Fruit fly (Drosophila melanogaster) whole organism, embryonic: ENCODE measurements around the gene BuGZ.

ENCODE experiments used
- Abd-B ChIP-seq: fragments of 200-800 bp; sonication (Bioruptor generic); optimal IDR thresholded peaks from 2 replicates; lab custom pipeline; 2018; ENCODE audit warnings: missing biosample characterization, mild to moderate bottlenecking, missing genetic modification characterization, moderate library complexity
- Asciz ChIP-seq: fragments of 200-800 bp; sonication (Bioruptor generic); optimal IDR thresholded peaks from 2 replicates; lab custom pipeline; 2017; ENCODE audit warnings: missing biosample characterization, mild to moderate bottlenecking, missing genetic modification characterization, missing genetic modification reagents
- Awh ChIP-seq: fragments of 200-800 bp; sonication (Bioruptor generic); IDR thresholded peaks from 2 replicates; pipeline ENCODE4, ENCODE4 v1.3.6; 2022; ENCODE audit warnings: missing biosample characterization, missing genetic modification characterization
- BEAF-32 ChIP-seq: fragments of 200-800 bp; sonication (Bioruptor generic); optimal IDR thresholded peaks from 3 replicates; lab custom pipeline; 2017; ENCODE audit warnings: missing biosample characterization, missing genetic modification characterization, mild to moderate bottlenecking, moderate library complexity, missing genetic modification reagents
- CG10321 ChIP-seq: fragments of 200-800 bp; sonication (Bioruptor generic); IDR thresholded peaks from 2 replicates; pipeline ENCODE4 v1.3.6; 2022; ENCODE audit warnings: missing biosample characterization, missing genetic modification characterization
- CG11247 ChIP-seq: fragments of 200-800 bp; sonication (Bioruptor generic); IDR thresholded peaks from 2 replicates; pipeline ENCODE4 v1.3.6; 2022; ENCODE audit warnings: missing biosample characterization, missing genetic modification characterization
- CG11723 ChIP-seq: fragments of 200-800 bp; sonication (Bioruptor generic); optimal IDR thresholded peaks from 2 replicates; lab custom pipeline; 2017; ENCODE audit warnings: missing biosample characterization, mild to moderate bottlenecking, missing genetic modification characterization
- CG12942 ChIP-seq: fragments of 200-800 bp; sonication (Bioruptor generic); optimal IDR thresholded peaks from 3 replicates; lab custom pipeline; 2016; ENCODE audit warnings: missing biosample characterization, missing genetic modification characterization
- CG13424 ChIP-seq: fragments of 200-800 bp; sonication (Bioruptor generic); optimal IDR thresholded peaks from 2 replicates; lab custom pipeline; 2019; ENCODE audit warnings: missing biosample characterization, mild to moderate bottlenecking, missing genetic modification characterization, moderate library complexity
- CG14441 ChIP-seq: fragments of 200-800 bp; sonication (Bioruptor generic); IDR thresholded peaks from 2 replicates; pipeline ENCODE4 v1.3.6; 2022; ENCODE audit warnings: missing biosample characterization, missing genetic modification characterization
- CG15479 ChIP-seq: fragments of 200-800 bp; sonication (Bioruptor generic); optimal IDR thresholded peaks from 3 replicates; lab custom pipeline; 2019; ENCODE audit warnings: missing biosample characterization, mild to moderate bottlenecking, missing genetic modification characterization, moderate library complexity
- CG18476 ChIP-seq: fragments of 200-800 bp; sonication (Bioruptor generic); optimal IDR thresholded peaks from 2 replicates; lab custom pipeline; 2016; ENCODE audit warnings: missing biosample characterization, mild to moderate bottlenecking, missing genetic modification characterization
- CG30403 ChIP-seq: fragments of 200-800 bp; sonication (Bioruptor generic); optimal IDR thresholded peaks from 3 replicates; lab custom pipeline; 2016; ENCODE audit warnings: missing biosample characterization, missing genetic modification characterization
- CG31388 ChIP-seq: fragments of 200-800 bp; sonication (Bioruptor generic); optimal IDR thresholded peaks from 2 replicates; lab custom pipeline; 2016; ENCODE audit warnings: missing biosample characterization, missing genetic modification characterization
- CG32532 ChIP-seq: fragments of 200-800 bp; sonication (Bioruptor generic); IDR thresholded peaks from 2 replicates; pipeline ENCODE4 v1.3.6; 2022; ENCODE audit warnings: missing biosample characterization, missing genetic modification characterization
- CG33213 ChIP-seq: fragments of 200-800 bp; sonication (Bioruptor generic); optimal IDR thresholded peaks from 3 replicates; lab custom pipeline; 2016; ENCODE audit warnings: missing biosample characterization, missing genetic modification characterization
- CG34224 ChIP-seq: fragments of 200-800 bp; sonication (Bioruptor generic); IDR thresholded peaks from 3 replicates; pipeline ENCODE4 v1.3.6; 2022; ENCODE audit warnings: missing biosample characterization, missing genetic modification characterization; ENCODE audit not compliant: partially characterized antibody
- CG4424 ChIP-seq: fragments of 200-800 bp; sonication (Bioruptor generic); optimal IDR thresholded peaks from 3 replicates; lab custom pipeline; 2016; ENCODE audit warnings: missing biosample characterization, missing genetic modification characterization
- CG4617 ChIP-seq: fragments of 200-800 bp; sonication (Bioruptor generic); optimal IDR thresholded peaks from 3 replicates; lab custom pipeline; 2016; ENCODE audit warnings: missing biosample characterization, missing genetic modification characterization, borderline replicate concordance
- CG5180 ChIP-seq: fragments of 200-800 bp; sonication (Bioruptor generic); optimal IDR thresholded peaks from 3 replicates; lab custom pipeline; 2017; ENCODE audit warnings: missing biosample characterization, missing genetic modification characterization, mild to moderate bottlenecking, moderate library complexity, missing genetic modification reagents
- CG6272 ChIP-seq: fragments of 200-800 bp; sonication (Bioruptor generic); IDR thresholded peaks from 2 replicates; pipeline ENCODE4 v1.3.6; 2022; ENCODE audit warnings: missing biosample characterization, missing genetic modification characterization
- CG7745 ChIP-seq: fragments of 200-800 bp; sonication (Bioruptor generic); optimal IDR thresholded peaks from 2 replicates; lab custom pipeline; 2018; ENCODE audit warnings: missing biosample characterization, mild to moderate bottlenecking, missing genetic modification characterization, moderate library complexity
- CG7786 ChIP-seq: fragments of 200-800 bp; sonication (Bioruptor generic); optimal IDR thresholded peaks from 2 replicates; lab custom pipeline; 2016; ENCODE audit warnings: missing biosample characterization, missing genetic modification characterization
- CG8924 ChIP-seq: fragments of 200-800 bp; optimal IDR thresholded peaks from 3 replicates; lab custom pipeline; 2019; ENCODE audit warnings: missing biosample characterization, mild to moderate bottlenecking, missing genetic modification characterization, moderate library complexity
- CG9727 ChIP-seq: fragments of 200-800 bp; sonication (Bioruptor generic); optimal IDR thresholded peaks from 3 replicates; lab custom pipeline; 2017; ENCODE audit warnings: missing biosample characterization, mild to moderate bottlenecking, missing genetic modification characterization
- CHES-1-like ChIP-seq: fragments of 200-800 bp; sonication (Bioruptor generic); optimal IDR thresholded peaks from 2 replicates; lab custom pipeline; 2016; ENCODE audit warnings: missing biosample characterization, missing genetic modification characterization
- CTCF ChIP-seq: fragments of 200-800 bp; sonication (Bioruptor generic); optimal IDR thresholded peaks from 2 replicates; lab custom pipeline; 2017; ENCODE audit warnings: missing biosample characterization, mild to moderate bottlenecking, missing genetic modification characterization, moderate library complexity
- CkIIα-i1 ChIP-seq: fragments of 200-800 bp; sonication (Bioruptor generic); IDR thresholded peaks from 2 replicates; pipeline ENCODE4 v1.3.6; 2022; ENCODE audit warnings: missing biosample characterization, missing genetic modification characterization
- CoRest ChIP-seq: fragments of 200-800 bp; sonication (Bioruptor generic); optimal IDR thresholded peaks from 3 replicates; lab custom pipeline; 2018; ENCODE audit warnings: missing biosample characterization, mild to moderate bottlenecking, missing genetic modification characterization, moderate library complexity
- D19A ChIP-seq: fragments of 200-800 bp; optimal IDR thresholded peaks from 3 replicates; lab custom pipeline; 2019; ENCODE audit warnings: missing biosample characterization, mild to moderate bottlenecking, missing genetic modification characterization, moderate library complexity
- Doc3 ChIP-seq: fragments of 200-800 bp; sonication (Bioruptor generic); IDR thresholded peaks from 3 replicates; pipeline ENCODE4 v1.3.6; 2022; ENCODE audit warnings: missing biosample characterization, missing genetic modification characterization; ENCODE audit not compliant: partially characterized antibody
- MBD-R2 ChIP-seq: fragments of 200-800 bp; sonication (Bioruptor generic); IDR thresholded peaks from 2 replicates; pipeline ENCODE4 v1.3.6; 2022; ENCODE audit warnings: missing biosample characterization, missing genetic modification characterization
- Myb ChIP-seq: fragments of 200-800 bp; sonication (Bioruptor generic); optimal IDR thresholded peaks from 2 replicates; lab custom pipeline; 2016; ENCODE audit warnings: missing biosample characterization, missing genetic modification characterization
- NFAT ChIP-seq: fragments of 200-800 bp; sonication (Bioruptor generic); IDR thresholded peaks from 2 replicates; pipeline ENCODE4 v1.3.6; 2022; ENCODE audit warnings: missing biosample characterization, missing genetic modification characterization
- Nf-YC ChIP-seq: fragments of 200-800 bp; optimal IDR thresholded peaks from 3 replicates; lab custom pipeline; 2019; ENCODE audit warnings: missing biosample characterization, mild to moderate bottlenecking, missing genetic modification characterization, moderate library complexity
- Stat92E ChIP-seq, 3 experiments: fragments of >200 bp in 2 of 3; fragments of 200-800 bp in 1 of 3; sonication (Bioruptor generic) in 1 of 3; optimal IDR thresholded peaks; 2 replicates each; lab custom pipeline; 2017 to 2019; ENCODE audit warnings: missing biosample characterization in 3 of 3, missing genetic modification characterization in 3 of 3, mild to moderate bottlenecking in 1 of 3, moderate library complexity in 1 of 3
- btn ChIP-seq: fragments of 200-800 bp; sonication (Bioruptor generic); optimal IDR thresholded peaks from 2 replicates; lab custom pipeline; 2016; ENCODE audit warnings: missing biosample characterization, missing genetic modification characterization
- ci ChIP-seq: fragments of 200-800 bp; sonication (Bioruptor generic); IDR thresholded peaks from 3 replicates; pipeline ENCODE4 v1.3.6; 2022; ENCODE audit warnings: missing biosample characterization, missing genetic modification characterization
- dysf ChIP-seq: fragments of 200-800 bp; sonication (Bioruptor generic); IDR thresholded peaks from 3 replicates; pipeline ENCODE4 v1.3.6; 2022; ENCODE audit warnings: missing biosample characterization, missing genetic modification characterization
- en ChIP-seq: fragments of 200-800 bp; sonication (Bioruptor generic); optimal IDR thresholded peaks from 2 replicates; lab custom pipeline; 2016; ENCODE audit warnings: missing biosample characterization, missing genetic modification characterization
- fu2 ChIP-seq: fragments of 200-800 bp; sonication (Bioruptor generic); optimal IDR thresholded peaks from 2 replicates; lab custom pipeline; 2016; ENCODE audit warnings: missing biosample characterization, missing genetic modification characterization
- klu ChIP-seq: fragments of 200-800 bp; sonication (Bioruptor generic); IDR thresholded peaks from 2 replicates; pipeline ENCODE4 v1.3.6; 2022; ENCODE audit warnings: missing biosample characterization, missing genetic modification characterization
- peb ChIP-seq: fragments of 200-800 bp; sonication (Bioruptor generic); IDR thresholded peaks from 2 replicates; pipeline ENCODE4 v1.3.6; 2022; ENCODE audit warnings: missing biosample characterization, missing genetic modification characterization
- phol ChIP-seq: fragments of 200-800 bp; sonication (Bioruptor generic); optimal IDR thresholded peaks from 3 replicates; lab custom pipeline; 2018; ENCODE audit warnings: missing biosample characterization, mild to moderate bottlenecking, missing genetic modification characterization, moderate library complexity
- repo ChIP-seq: fragments of 200-800 bp; sonication (Bioruptor generic); optimal IDR thresholded peaks from 2 replicates; lab custom pipeline; 2016; ENCODE audit warnings: missing biosample characterization, missing genetic modification characterization
- sisA ChIP-seq: fragments of 200-800 bp; sonication (Bioruptor generic); IDR thresholded peaks from 2 replicates; pipeline ENCODE4 v1.3.6; 2022; ENCODE audit warnings: missing biosample characterization, missing genetic modification characterization
- slou ChIP-seq: fragments of 200-800 bp; sonication (Bioruptor generic); optimal IDR thresholded peaks from 3 replicates; lab custom pipeline; 2016; ENCODE audit warnings: missing biosample characterization, missing genetic modification characterization
- ssp ChIP-seq: fragments of 200-800 bp; sonication (Bioruptor generic); IDR thresholded peaks from 2 replicates; pipeline ENCODE4 v1.3.6; 2022; ENCODE audit warnings: missing biosample characterization, missing genetic modification characterization
- tgo ChIP-seq: fragments of 200-800 bp; sonication (Bioruptor generic); IDR thresholded peaks from 3 replicates; pipeline ENCODE4 v1.3.6; 2022; ENCODE audit warnings: missing biosample characterization, missing genetic modification characterization

BuGZ gene

DNA sequence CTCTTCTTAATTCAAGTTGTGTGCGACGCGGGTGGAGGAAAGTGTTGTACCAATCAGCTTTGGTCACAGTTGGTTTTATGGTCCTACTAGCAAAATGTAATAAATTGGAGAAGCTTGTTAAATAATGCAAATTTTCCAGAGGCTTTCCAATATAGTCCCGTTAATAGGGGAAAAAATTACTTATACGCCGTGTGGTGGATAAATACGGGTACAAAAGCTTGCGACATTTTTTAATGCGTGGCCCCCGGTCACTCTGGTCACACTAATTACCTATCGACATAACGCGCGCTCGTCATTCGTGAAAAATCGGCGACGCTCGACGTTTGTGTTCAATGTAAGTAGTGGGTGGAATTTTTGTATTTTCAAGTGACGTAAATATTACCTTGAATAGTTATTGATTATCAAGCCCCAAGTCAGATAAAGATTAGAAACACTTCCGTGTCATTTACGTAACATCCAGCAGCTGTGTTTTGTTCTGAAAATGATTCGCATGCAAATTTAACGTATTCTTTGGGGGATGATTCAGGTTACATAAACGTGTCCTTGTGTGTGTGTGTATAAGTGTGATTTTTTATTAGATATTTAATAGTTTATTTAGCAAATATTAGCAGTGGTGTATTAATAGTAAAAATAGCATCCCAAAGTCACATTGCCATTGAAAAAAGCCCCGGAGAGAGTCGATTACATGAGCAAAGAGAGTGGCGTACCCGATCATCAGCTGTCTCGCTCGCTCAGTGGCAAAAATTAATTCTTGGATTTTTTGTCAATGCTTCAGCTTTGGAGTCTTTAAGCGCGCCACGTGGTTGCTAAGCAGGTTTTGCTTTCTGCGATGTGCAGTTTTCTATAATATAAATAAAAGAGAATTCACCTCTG is 23.3 kb upstream of the BuGZ start, which contains the start of gene Cyt-c-p (continued):
- peak; percentile 47; the same call in 1 of the 3 replicates for TF ChIP-seq Doc3 (GFP tag; lab: Robert Waterston, UW)
- TF ChIP-seq CTCF (GFP tag; lab: Kevin White, UChicago): peak; percentile 36
- no peak for TF ChIP-seq peb (GFP tag; lab: Robert Waterston, UW)
- TF ChIP-seq CG8924 (tag; lab: Kevin White, UChicago): peak; percentile 20
- TF ChIP-seq CG4424 (GFP tag; lab: Kevin White, UChicago): no peak
- peak; percentile 85 for TF ChIP-seq BEAF-32 (GFP tag; lab: Kevin White, UChicago)
- no peak for TF ChIP-seq CkIIα-i1 (GFP tag; lab: Robert Waterston, UW)
- no peak for TF ChIP-seq Awh
- no peak for TF ChIP-seq slou
- peak; percentile 11; the same call in 1 of the 2 replicates for TF ChIP-seq CG10321 (GFP tag; lab: Robert Waterston, UW)
- TF ChIP-seq CG32532 (GFP tag; lab: Robert Waterston, UW): peak; percentile 7; the same call in 1 of the 2 replicates
- peak; percentile 60 for TF ChIP-seq MBD-R2 (GFP tag; lab: Robert Waterston, UW)
- no peak for TF ChIP-seq ssp (GFP tag; lab: Robert Waterston, UW)
- TF ChIP-seq CG18476: no peak
- no peak for TF ChIP-seq btn
- TF ChIP-seq sisA (GFP tag; lab: Robert Waterston, UW): no peak
- TF ChIP-seq Stat92E (GFP tag; optimal IDR thresholded peaks at IDR 0.05; lab: Kevin White, UChicago): peak in 1 of 3 experiments; percentile 17
- TF ChIP-seq CG34224: peak; percentile 48
- peak; percentile 3 for TF ChIP-seq CG13424 (tag; lab: Kevin White, UChicago)
- TF ChIP-seq CHES-1-like (GFP tag; lab: Kevin White, UChicago): peak; percentile 39
- no peak for TF ChIP-seq CG5180 (GFP tag; lab: Kevin White, UChicago)
- TF ChIP-seq Abd-B (GFP tag; lab: Kevin White, UChicago): peak; percentile 94
- TF ChIP-seq Myb: peak; percentile 70
- no peak for TF ChIP-seq CG7745 (tag; lab: Kevin White, UChicago)
- peak; percentile 44 for TF ChIP-seq CG9727 (GFP tag; lab: Kevin White, UChicago)
- TF ChIP-seq CG33213 (GFP tag; lab: Kevin White, UChicago): peak; percentile 83
- peak; percentile 58; the same call in 1 of the 2 replicates for TF ChIP-seq NFAT (GFP tag; lab: Robert Waterston, UW)
- peak; percentile 63 for TF ChIP-seq CoRest (tag; lab: Kevin White, UChicago)
- no peak for TF ChIP-seq CG12942 (GFP tag; lab: Kevin White, UChicago)
- TF ChIP-seq klu: 0 out of 2 replicates have a peak, but pooled peaks have one; percentile 50
- peak; percentile 12; the same call in 1 of the 3 replicates for TF ChIP-seq dysf
- peak; percentile 27; the same call in 1 of the 3 replicates for TF ChIP-seq ci
- TF ChIP-seq CG4617 (GFP tag; lab: Kevin White, UChicago): peak; percentile 41
- peak; percentile 55 for TF ChIP-seq Nf-YC (tag; lab: Kevin White, UChicago)
- TF ChIP-seq CG11247 (GFP tag; lab: Robert Waterston, UW): no peak
- TF ChIP-seq repo (GFP tag; lab: Kevin White, UChicago): no peak
- peak; percentile 11 for TF ChIP-seq D19A
- TF ChIP-seq tgo (GFP tag; lab: Robert Waterston, UW): no peak
- TF ChIP-seq CG7786: no peak
- no peak for TF ChIP-seq CG31388 (GFP tag; lab: Kevin White, UChicago)
- TF ChIP-seq fu2 (GFP tag; lab: Kevin White, UChicago): no peak
- no peak for TF ChIP-seq CG15479 (GFP tag; lab: Kevin White, UChicago)
- TF ChIP-seq Asciz (GFP tag; lab: Kevin White, UChicago): peak; percentile 34
- TF ChIP-seq CG30403 (GFP tag; lab: Kevin White, UChicago): no peak
- TF ChIP-seq phol (tag; lab: Kevin White, UChicago): peak; percentile 77
- TF ChIP-seq CG6272 (GFP tag; lab: Robert Waterston, UW): no peak; the same call in 1 of the 2 replicates
- no peak for TF ChIP-seq CG14441
- no peak for TF ChIP-seq en (GFP tag; lab: Kevin White, UChicago)
- no peak for TF ChIP-seq CG11723 (GFP tag; lab: Kevin White, UChicago)
